Fruit fly (Drosophila melanogaster): ENCODE measurements around the gene CG31674.

Gene CG31674

dm6 chr2L:20805624-20806339, 25.3 kb upstream of the CG31674 start (continued):
- TF ChIP-seq Nf-YC (tag; optimal IDR thresholded peaks at IDR 0.05) = peak; percentile 85
- peak; percentile 90 for TF ChIP-seq Mrtf (GFP tag; IDR thresholded peaks at IDR 0.05)
- peak; percentile 94 for TF ChIP-seq Abd-B (GFP tag; optimal IDR thresholded peaks at IDR 0.05)
- peak; percentile 90 for TF ChIP-seq Oaz (GFP tag; IDR thresholded peaks at IDR 0.05)
- peak; percentile 71 for TF ChIP-seq CG8290 (GFP tag; optimal IDR thresholded peaks at IDR 0.05)
- peak; percentile 7 to 92 for TF ChIP-seq CG8290 (tag; optimal IDR thresholded peaks at IDR 0.05)
- peak; percentile 91 for TF ChIP-seq HLH3B (GFP tag; IDR thresholded peaks at IDR 0.05)
- TF ChIP-seq disco-r (GFP tag; optimal IDR thresholded peaks at IDR 0.05) = peak; percentile 36
- TF ChIP-seq amos (GFP tag; IDR thresholded peaks at IDR 0.05; ENCODE audit: partially characterized antibody) = peak; percentile 29; the same call in 1 of the 2 replicates
- peak; percentile 91 for TF ChIP-seq croc (GFP tag; conservative IDR thresholded peaks at IDR 0.05)
- peak; percentile 64 for TF ChIP-seq emc (GFP tag; optimal IDR thresholded peaks at IDR 0.05)
- TF ChIP-seq CG6813 (GFP tag; optimal IDR thresholded peaks at IDR 0.05) = peak; percentile 95
- peak; percentile 94 for TF ChIP-seq CG16815 (GFP tag; optimal IDR thresholded peaks at IDR 0.05)
- TF ChIP-seq dan (GFP tag; IDR thresholded peaks at IDR 0.05) = no peak; the same call in 1 of the 2 replicates
- peak; percentile 92 for TF ChIP-seq fd96Cb (tag; optimal IDR thresholded peaks at IDR 0.05)
- TF ChIP-seq sisA (GFP tag; IDR thresholded peaks at IDR 0.05) = peak; percentile 92
- TF ChIP-seq CG10543 (GFP tag; optimal IDR thresholded peaks at IDR 0.05) = peak; percentile 97
- peak; percentile 94 for TF ChIP-seq CG12942 (GFP tag; optimal IDR thresholded peaks at IDR 0.05)
- TF ChIP-seq gro (GFP tag; optimal IDR thresholded peaks at IDR 0.05) = peak; percentile 51
- peak; percentile 90 for TF ChIP-seq Usf (GFP tag; optimal IDR thresholded peaks at IDR 0.05)
- TF ChIP-seq nerfin-1 (tag; optimal IDR thresholded peaks at IDR 0.05) = peak; percentile 89
- peak; percentile 92 for TF ChIP-seq ken (GFP tag; IDR thresholded peaks at IDR 0.05)
- peak; percentile 88 for TF ChIP-seq CG18476 (GFP tag; optimal IDR thresholded peaks at IDR 0.05)
- peak; percentile 64 for TF ChIP-seq CG3995 (GFP tag; optimal IDR thresholded peaks at IDR 0.05)
- TF ChIP-seq chinmo (GFP tag; IDR thresholded peaks at IDR 0.05; ENCODE audit: partially characterized antibody) = peak; percentile 80; the same call in 3 of the 4 replicates
- peak; percentile 47 for TF ChIP-seq CG12236 (GFP tag; optimal IDR thresholded peaks at IDR 0.05)
- TF ChIP-seq CG10959 (GFP tag; IDR thresholded peaks at IDR 0.05) = peak; percentile 91
- peak; percentile 92 for TF ChIP-seq CG6272 (GFP tag; IDR thresholded peaks at IDR 0.05)
- TF ChIP-seq knrl (GFP tag; IDR thresholded peaks at IDR 0.05; ENCODE audit: partially characterized antibody) = peak; percentile 44; the same call in 2 of the 3 replicates
- peak; percentile 96 for TF ChIP-seq CG1603 (tag; optimal IDR thresholded peaks at IDR 0.05)
- TF ChIP-seq crc (GFP tag; optimal IDR thresholded peaks at IDR 0.05) = peak; percentile 55
- TF ChIP-seq Nf-YA (GFP tag; IDR thresholded peaks at IDR 0.05) = peak; percentile 87
- TF ChIP-seq CG17385 (GFP tag; optimal IDR thresholded peaks at IDR 0.05) = peak; percentile 92
- TF ChIP-seq btn (GFP tag; optimal IDR thresholded peaks at IDR 0.05) = no peak
- TF ChIP-seq CG11093 (GFP tag; IDR thresholded peaks at IDR 0.05) = peak; percentile 91
- TF ChIP-seq CG10274 (GFP tag; optimal IDR thresholded peaks at IDR 0.05) = peak; percentile 85
- peak; percentile 35 for TF ChIP-seq CG9797 (GFP tag; optimal IDR thresholded peaks at IDR 0.05)
- TF ChIP-seq caup (GFP tag; optimal IDR thresholded peaks at IDR 0.05; ENCODE audit: severe bottlenecking) = peak; percentile 94
- peak; percentile 85 for TF ChIP-seq nerfin-2 (GFP tag; IDR thresholded peaks at IDR 0.05; ENCODE audit: partially characterized antibody)
- TF ChIP-seq CG3726 (GFP tag; IDR thresholded peaks at IDR 0.05) = peak; percentile 93
- peak; percentile 48 for TF ChIP-seq sima (GFP tag; optimal IDR thresholded peaks at IDR 0.05)
- peak; percentile 92 for TF ChIP-seq H15 (GFP tag; IDR thresholded peaks at IDR 0.05)
- TF ChIP-seq CG12659 (GFP tag; optimal IDR thresholded peaks at IDR 0.05) = peak; percentile 97
- TF ChIP-seq sug (tag; optimal IDR thresholded peaks at IDR 0.05) = peak; percentile 93
- peak; percentile 86 for TF ChIP-seq dimm (GFP tag; IDR thresholded peaks at IDR 0.05)
- TF ChIP-seq zf30C (GFP tag; optimal IDR thresholded peaks at IDR 0.05) = no peak
- peak; percentile 95 for TF ChIP-seq CG14441 (GFP tag; IDR thresholded peaks at IDR 0.05)
- TF ChIP-seq onecut (GFP tag; IDR thresholded peaks at IDR 0.05) = peak; percentile 82
- TF ChIP-seq fru (optimal IDR thresholded peaks at IDR 0.05) = no peak
- peak; percentile 77 for TF ChIP-seq Bdp1 (GFP tag; optimal IDR thresholded peaks at IDR 0.05)

All from whole organism, embryonic.